Fruit fly (Drosophila melanogaster): ENCODE measurements around the gene CG9497.

DNA sequence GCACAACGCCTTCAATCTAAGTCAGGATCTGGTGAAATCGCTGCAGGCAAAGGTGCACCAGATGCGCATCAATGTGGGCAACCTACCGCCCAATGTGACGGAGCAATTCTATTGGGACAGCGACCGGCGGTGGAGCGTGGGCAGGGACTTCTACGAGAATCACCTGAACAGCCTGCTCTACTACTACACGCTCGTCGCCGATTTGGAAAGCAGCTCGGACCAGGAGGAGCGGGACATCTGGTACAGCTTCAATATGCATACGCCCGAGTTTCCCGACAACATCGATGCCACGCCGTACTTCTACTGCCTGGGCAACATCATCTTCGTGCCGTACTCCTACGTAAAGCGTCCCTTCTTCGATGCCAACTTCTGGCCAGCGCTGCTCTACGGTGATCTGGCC, 21.1 kb upstream of the CG9497 start:
- TF ChIP-seq CTCF (optimal IDR thresholded peaks at IDR 0.05) (no peak), CG8478 (optimal IDR thresholded peaks at IDR 0.05) (no peak)
